Fruit fly (Drosophila melanogaster) whole organism, embryonic: ENCODE data around the gene CG15412.
A peak's percentile ranks its signal among the peaks of the same experiment; 100 is the strongest.

ENCODE experiments used
- Abd-B ChIP-seq: fragments of 200-800 bp; sonication (Bioruptor generic); optimal IDR thresholded peaks from 2 replicates; lab custom pipeline; 2018; ENCODE audit warnings: missing biosample characterization, mild to moderate bottlenecking, missing genetic modification characterization, moderate library complexity
- Antp ChIP-seq: fragments of 200-800 bp; sonication (Bioruptor generic); optimal IDR thresholded peaks from 3 replicates; lab custom pipeline; 2016; ENCODE audit warnings: missing biosample characterization, missing genetic modification characterization
- C15 ChIP-seq: fragments of 200-800 bp; sonication (Bioruptor generic); IDR thresholded peaks from 3 replicates; pipeline ENCODE4 v1.3.6; 2022; ENCODE audit warnings: missing biosample characterization, missing genetic modification characterization
- CG1024 ChIP-seq: fragments of 200-800 bp; sonication (Bioruptor generic); IDR thresholded peaks from 2 replicates; pipeline ENCODE4 v1.3.6; 2022; ENCODE audit warnings: missing biosample characterization, missing genetic modification characterization
- CG10462 ChIP-seq: fragments of 200-800 bp; sonication (Bioruptor generic); optimal IDR thresholded peaks from 2 replicates; lab custom pipeline; 2016; ENCODE audit warnings: missing biosample characterization, missing genetic modification characterization
- CG12219 ChIP-seq: fragments of 200-800 bp; sonication (Bioruptor generic); optimal IDR thresholded peaks from 3 replicates; lab custom pipeline; 2018; ENCODE audit warnings: missing biosample characterization, mild to moderate bottlenecking, missing genetic modification characterization
- CG12391 ChIP-seq: fragments of 200-800 bp; sonication (Bioruptor generic); optimal IDR thresholded peaks from 3 replicates; lab custom pipeline; 2018; ENCODE audit warnings: missing biosample characterization, mild to moderate bottlenecking, missing genetic modification characterization, moderate library complexity
- CG13424 ChIP-seq: fragments of 200-800 bp; sonication (Bioruptor generic); optimal IDR thresholded peaks from 2 replicates; lab custom pipeline; 2019; ENCODE audit warnings: missing biosample characterization, mild to moderate bottlenecking, missing genetic modification characterization, moderate library complexity
- CG14441 ChIP-seq: fragments of 200-800 bp; sonication (Bioruptor generic); IDR thresholded peaks from 2 replicates; pipeline ENCODE4 v1.3.6; 2022; ENCODE audit warnings: missing biosample characterization, missing genetic modification characterization
- CG14860 ChIP-seq: fragments of 200-800 bp; sonication (Bioruptor generic); IDR thresholded peaks from 3 replicates; pipeline ENCODE4 v1.3.6; 2022; ENCODE audit warnings: missing biosample characterization, missing genetic modification characterization; ENCODE audit not compliant: partially characterized antibody
- CG1602 ChIP-seq: fragments of 200-800 bp; sonication (Bioruptor generic); optimal IDR thresholded peaks from 3 replicates; lab custom pipeline; 2016; ENCODE audit warnings: missing biosample characterization, missing genetic modification characterization
- CG17359 ChIP-seq: fragments of 200-800 bp; sonication (Bioruptor generic); optimal IDR thresholded peaks from 3 replicates; lab custom pipeline; 2018; ENCODE audit warnings: missing biosample characterization, mild to moderate bottlenecking, missing genetic modification characterization, moderate library complexity
- CG2202 ChIP-seq: fragments of 200-800 bp; sonication (Bioruptor generic); optimal IDR thresholded peaks from 2 replicates; lab custom pipeline; 2018; ENCODE audit warnings: missing biosample characterization, mild to moderate bottlenecking, missing genetic modification characterization
- CG2712 ChIP-seq: fragments of 200-800 bp; optimal IDR thresholded peaks from 3 replicates; lab custom pipeline; 2019; ENCODE audit warnings: missing biosample characterization, mild to moderate bottlenecking, missing genetic modification characterization, moderate library complexity
- CG3163 ChIP-seq: fragments of 200-800 bp; sonication (Bioruptor generic); optimal IDR thresholded peaks from 3 replicates; lab custom pipeline; 2016; ENCODE audit warnings: missing biosample characterization, missing genetic modification characterization
- CG32532 ChIP-seq: fragments of 200-800 bp; sonication (Bioruptor generic); IDR thresholded peaks from 2 replicates; pipeline ENCODE4 v1.3.6; 2022; ENCODE audit warnings: missing biosample characterization, missing genetic modification characterization
- CG4854 ChIP-seq: fragments of 200-800 bp; sonication (Bioruptor generic); optimal IDR thresholded peaks from 2 replicates; lab custom pipeline; 2016; ENCODE audit warnings: missing biosample characterization, missing genetic modification characterization, inconsistent platforms
- CG7745 ChIP-seq: fragments of 200-800 bp; sonication (Bioruptor generic); optimal IDR thresholded peaks from 2 replicates; lab custom pipeline; 2018; ENCODE audit warnings: missing biosample characterization, mild to moderate bottlenecking, missing genetic modification characterization, moderate library complexity
- CHES-1-like ChIP-seq: fragments of 200-800 bp; sonication (Bioruptor generic); optimal IDR thresholded peaks from 2 replicates; lab custom pipeline; 2016; ENCODE audit warnings: missing biosample characterization, missing genetic modification characterization
- CTCF ChIP-seq: fragments of 200-800 bp; sonication (Bioruptor generic); optimal IDR thresholded peaks from 2 replicates; lab custom pipeline; 2017; ENCODE audit warnings: missing biosample characterization, mild to moderate bottlenecking, missing genetic modification characterization, moderate library complexity
- Dip2 ChIP-seq: fragments of 200-800 bp; sonication (Bioruptor generic); IDR thresholded peaks from 2 replicates; pipeline ENCODE4 v1.3.6; 2022; ENCODE audit warnings: missing biosample characterization, missing genetic modification characterization
- Fer1 ChIP-seq: fragments of 200-800 bp; sonication (Bioruptor generic); optimal IDR thresholded peaks from 2 replicates; lab custom pipeline; 2017; ENCODE audit warnings: missing biosample characterization, mild to moderate bottlenecking, missing genetic modification characterization
- GATAe ChIP-seq: fragments of 200-800 bp; sonication (Bioruptor generic); conservative IDR thresholded peaks from 2 replicates; pipeline ENCODE4 v1.3.6; 2022; ENCODE audit warnings: missing biosample characterization, missing genetic modification characterization
- Gsc ChIP-seq: fragments of 200-800 bp; sonication (Bioruptor generic); IDR thresholded peaks from 2 replicates; pipeline ENCODE4 v1.3.6; 2022; ENCODE audit warnings: missing biosample characterization, missing genetic modification characterization
- Gug ChIP-seq: fragments of 200-800 bp; sonication (Bioruptor generic); IDR thresholded peaks from 4 replicates; pipeline ENCODE4 v1.3.6; 2022; ENCODE audit warnings: missing biosample characterization, missing genetic modification characterization
- HmgD ChIP-seq: fragments of 200-800 bp; sonication (Bioruptor generic); optimal IDR thresholded peaks from 3 replicates; lab custom pipeline; 2016; ENCODE audit warnings: missing biosample characterization, missing genetic modification characterization
- Hsf ChIP-seq: fragments of 200-800 bp; sonication (Bioruptor generic); optimal IDR thresholded peaks from 3 replicates; lab custom pipeline; 2016; ENCODE audit warnings: missing biosample characterization, missing genetic modification characterization
- Kr ChIP-seq: fragments of 200-800 bp; sonication (Bioruptor generic); optimal IDR thresholded peaks from 2 replicates; lab custom pipeline; 2017; ENCODE audit warnings: missing biosample characterization, mild to moderate bottlenecking, missing genetic modification characterization
- MESR4 ChIP-seq: fragments of 200-800 bp; sonication (Bioruptor generic); optimal IDR thresholded peaks from 2 replicates; lab custom pipeline; 2018; ENCODE audit warnings: missing biosample characterization, mild to moderate bottlenecking, missing genetic modification characterization, moderate library complexity
- Mad ChIP-seq: fragments of 200-800 bp; sonication (Bioruptor generic); optimal IDR thresholded peaks from 2 replicates; lab custom pipeline; 2016; ENCODE audit warnings: missing biosample characterization, missing genetic modification characterization
- Neu2 ChIP-seq: fragments of 200-800 bp; sonication (Bioruptor generic); optimal IDR thresholded peaks from 3 replicates; lab custom pipeline; 2016; ENCODE audit warnings: missing biosample characterization, missing genetic modification characterization, borderline replicate concordance
- PHDP ChIP-seq: fragments of 200-800 bp; sonication (Bioruptor generic); optimal IDR thresholded peaks from 3 replicates; lab custom pipeline; 2018; ENCODE audit warnings: missing biosample characterization, mild to moderate bottlenecking, missing genetic modification characterization, moderate library complexity
- Scr ChIP-seq: fragments of 200-800 bp; sonication (Bioruptor generic); IDR thresholded peaks from 2 replicates; pipeline ENCODE4 v1.3.6; 2022; ENCODE audit warnings: missing biosample characterization, missing genetic modification characterization; ENCODE audit not compliant: partially characterized antibody
- Spps ChIP-seq: fragments of 200-800 bp; sonication (Bioruptor generic); optimal IDR thresholded peaks from 2 replicates; lab custom pipeline; 2018; ENCODE audit warnings: missing biosample characterization, mild to moderate bottlenecking, missing genetic modification characterization
- ase ChIP-seq: fragments of 200-800 bp; sonication (Bioruptor generic); IDR thresholded peaks from 3 replicates; pipeline ENCODE4 v1.3.6; 2022; ENCODE audit warnings: missing biosample characterization, missing genetic modification characterization
- dimm ChIP-seq: fragments of 200-800 bp; sonication (Bioruptor generic); IDR thresholded peaks from 2 replicates; pipeline ENCODE4 v1.3.6; 2022; ENCODE audit warnings: missing biosample characterization, missing genetic modification characterization
- gcm ChIP-seq: fragments of 200-800 bp; sonication (Bioruptor generic); optimal IDR thresholded peaks from 2 replicates; lab custom pipeline; 2019; ENCODE audit warnings: missing biosample characterization, mild to moderate bottlenecking, missing genetic modification characterization, moderate library complexity
- gsb ChIP-seq: fragments of 200-800 bp; sonication (Bioruptor generic); IDR thresholded peaks from 2 replicates; pipeline ENCODE4 v1.3.6; 2022; ENCODE audit warnings: missing biosample characterization, missing genetic modification characterization
- gsb-n ChIP-seq: fragments of 200-800 bp; sonication (Bioruptor generic); optimal IDR thresholded peaks from 3 replicates; lab custom pipeline; 2018; ENCODE audit warnings: missing biosample characterization, mild to moderate bottlenecking, missing genetic modification characterization
- hb ChIP-seq: fragments of 200-800 bp; sonication (Bioruptor generic); IDR thresholded peaks from 3 replicates; pipeline ENCODE4 v1.3.6; 2022; ENCODE audit warnings: missing biosample characterization, missing genetic modification characterization; ENCODE audit not compliant: partially characterized antibody
- kay ChIP-seq: fragments of 200-800 bp; sonication (Bioruptor generic); optimal IDR thresholded peaks from 2 replicates; lab custom pipeline; 2016; ENCODE audit warnings: missing biosample characterization, missing genetic modification characterization
- lola ChIP-seq, 3 experiments: fragments of >200 bp in 2 of 3; fragments of 200-800 bp in 1 of 3; sonication (Bioruptor generic) in 1 of 3; optimal IDR thresholded peaks; 2 replicates each; lab custom pipeline; 2017 to 2019; ENCODE audit warnings: missing biosample characterization in 3 of 3, missing genetic modification characterization in 3 of 3, mild to moderate bottlenecking in 1 of 3, moderate library complexity in 1 of 3
- odd ChIP-seq: fragments of 200-800 bp; sonication (Bioruptor generic); optimal IDR thresholded peaks from 2 replicates; lab custom pipeline; 2017; ENCODE audit warnings: missing biosample characterization, mild to moderate bottlenecking, missing genetic modification characterization
- psq ChIP-seq: fragments of 200-800 bp; sonication (Bioruptor generic); optimal IDR thresholded peaks from 2 replicates; lab custom pipeline; 2017; ENCODE audit warnings: missing biosample characterization, missing genetic modification characterization
- pum ChIP-seq: fragments of 200-800 bp; sonication (Bioruptor generic); optimal IDR thresholded peaks from 2 replicates; lab custom pipeline; 2016; ENCODE audit warnings: missing biosample characterization, missing genetic modification characterization
- scrt ChIP-seq: fragments of 200-800 bp; sonication (Bioruptor generic); optimal IDR thresholded peaks from 2 replicates; lab custom pipeline; 2018; ENCODE audit warnings: missing biosample characterization, mild to moderate bottlenecking, missing genetic modification characterization, moderate library complexity
- shn ChIP-seq: fragments of 200-800 bp; sonication (Bioruptor generic); optimal IDR thresholded peaks from 3 replicates; lab custom pipeline; 2016; ENCODE audit warnings: missing biosample characterization, missing genetic modification characterization
- toy ChIP-seq: fragments of 200-800 bp; sonication (Bioruptor generic); IDR thresholded peaks from 2 replicates; pipeline ENCODE4 v1.3.6; 2022; ENCODE audit warnings: missing biosample characterization, missing genetic modification characterization
- tx ChIP-seq: fragments of 200-800 bp; sonication (Bioruptor generic); optimal IDR thresholded peaks from 2 replicates; lab custom pipeline; 2016; ENCODE audit warnings: missing biosample characterization, missing genetic modification characterization
- zen ChIP-seq: fragments of 200-800 bp; sonication (Bioruptor generic); optimal IDR thresholded peaks from 3 replicates; lab custom pipeline; 2018; ENCODE audit warnings: missing biosample characterization, mild to moderate bottlenecking, missing genetic modification characterization, moderate library complexity

The CG15412 gene

DNA sequence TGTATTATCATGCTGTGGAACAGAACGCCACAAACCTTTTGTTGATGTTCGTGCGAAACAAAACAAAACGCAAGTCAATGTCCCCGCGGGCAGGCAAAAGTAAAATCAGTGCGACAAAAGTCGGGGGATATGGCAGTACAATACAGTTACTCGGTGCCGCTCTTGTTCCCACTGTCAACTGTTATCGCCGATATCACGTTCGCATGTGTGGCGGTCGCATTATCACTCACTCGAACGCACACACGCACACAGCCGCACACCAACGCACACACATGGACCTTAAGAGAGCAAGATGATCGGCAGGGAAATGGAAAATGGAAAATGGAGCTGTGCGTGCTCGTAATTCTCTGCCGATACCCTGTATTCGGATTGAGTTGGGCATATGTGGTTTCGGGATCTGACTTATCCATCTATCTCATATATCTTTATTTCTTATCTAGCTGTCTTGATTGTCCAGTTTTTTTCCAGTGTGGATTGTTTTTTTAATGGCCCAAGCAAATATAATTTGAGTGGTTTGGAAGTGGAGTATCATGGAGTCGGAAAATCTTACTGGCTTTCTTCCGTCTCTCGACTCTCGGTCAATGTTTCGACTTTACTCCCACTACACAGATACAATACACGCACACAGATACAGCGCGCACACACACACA, 36.8 kb downstream of the CG15412 start (continued):
- TF ChIP-seq Dip2 (GFP tag; lab: Robert Waterston, UW) (no peak), gsb (GFP tag; lab: Robert Waterston, UW) (no peak), Mad (peak; percentile 72), Gsc (GFP tag; lab: Robert Waterston, UW) (peak; percentile 77), toy (GFP tag; lab: Robert Waterston, UW) (no peak), Gug (GFP tag; lab: Robert Waterston, UW) (peak; percentile 75; the same call in 3 of the 4 replicates), pum (GFP tag; lab: Kevin White, UChicago) (peak; percentile 88), psq (GFP tag; lab: Kevin White, UChicago) (peak; percentile 52), GATAe (GFP tag; lab: Robert Waterston, UW) (no peak), CG2202 (tag; lab: Kevin White, UChicago) (peak; percentile 84), Spps (tag; lab: Kevin White, UChicago) (peak; percentile 83), CHES-1-like (GFP tag; lab: Kevin White, UChicago) (peak; percentile 45), CG13424 (tag; lab: Kevin White, UChicago) (peak; percentile 68), HmgD (GFP tag; lab: Kevin White, UChicago) (peak; percentile 70), CG7745 (tag; lab: Kevin White, UChicago) (no peak), Fer1 (no peak), C15 (no peak), gsb-n (tag; lab: Kevin White, UChicago) (peak; percentile 82), hb (GFP tag; lab: Robert Waterston, UW) (no peak), odd (peak; percentile 24), CG32532 (peak; percentile 38; the same call in 1 of the 2 replicates), Kr (no peak), shn (GFP tag; lab: Kevin White, UChicago) (peak; percentile 78), Scr (GFP tag; lab: Robert Waterston, UW) (no peak), scrt (no peak), Hsf (GFP tag; lab: Kevin White, UChicago) (peak; percentile 80), kay (GFP tag; lab: Kevin White, UChicago) (peak; percentile 68), ase (GFP tag; lab: Robert Waterston, UW) (peak; percentile 76; the same call in 2 of the 3 replicates), CTCF (no peak), dimm (GFP tag; lab: Robert Waterston, UW) (0 out of 2 replicates have a peak, but pooled peaks have one; percentile 10), CG1602 (peak; percentile 86), CG17359 (tag; lab: Kevin White, UChicago) (peak; percentile 80), MESR4 (peak; percentile 2), PHDP (tag; lab: Kevin White, UChicago) (peak; percentile 77), CG12219 (peak; percentile 39), CG14441 (GFP tag; lab: Robert Waterston, UW) (0 out of 2 replicates have a peak, but pooled peaks have one; percentile 51), CG3163 (peak; percentile 79), zen (tag; lab: Kevin White, UChicago) (peak; percentile 55), tx (GFP tag; lab: Kevin White, UChicago) (peak; percentile 74), CG2712 (peak; percentile 92), CG4854 (GFP tag; lab: Kevin White, UChicago) (no peak), CG12391 (tag; lab: Kevin White, UChicago) (peak; percentile 88), CG14860 (GFP tag; lab: Robert Waterston, UW) (no peak), CG10462 (peak; percentile 72), gcm (GFP tag; lab: Kevin White, UChicago) (no peak), CG1024 (peak; percentile 73), Abd-B (GFP tag; lab: Kevin White, UChicago) (peak; percentile 85), lola (GFP tag; optimal IDR thresholded peaks at IDR 0.05; lab: Kevin White, UChicago) (peak in 1 of 3 experiments; percentile 83), Antp (GFP tag; lab: Kevin White, UChicago) (peak; percentile 88), Neu2 (no peak)
